Worm (Caenorhabditis elegans) whole organism, early embryonic: Measurements from ENCODE around the gene D1046.2.

Source experiments
- F13C5.2 ChIP-seq: sonication (generic microtip); optimal IDR thresholded peaks from 2 replicates; lab custom pipeline; 2017; ENCODE audit warnings: mild to moderate bottlenecking, missing genetic modification characterization, inconsistent platforms, missing compliant biosample characterization
- ama-1 ChIP-seq: fragments of 150-350 bp; optimal IDR thresholded peaks from 2 replicates; lab custom pipeline; 2014
- ceh-13 ChIP-seq: fragments of 200-800 bp; sonication (Bioruptor generic); optimal IDR thresholded peaks from 2 replicates; lab custom pipeline; 2018; ENCODE audit warnings: mild to moderate bottlenecking, missing genetic modification characterization, missing compliant biosample characterization
- ceh-36 ChIP-seq: sonication (generic microtip); optimal IDR thresholded peaks from 2 replicates; lab custom pipeline; 2016; ENCODE audit warnings: missing genetic modification characterization, inconsistent platforms, missing compliant biosample characterization
- flt-1 ChIP-seq: fragments of 200-800 bp; sonication (Bioruptor generic); IDR thresholded peaks from 2 replicates; pipeline ENCODE4 v1.3.6; 2022; ENCODE audit warnings: missing genetic modification characterization, missing compliant biosample characterization
- hmbx-1 ChIP-seq: sonication (generic microtip); optimal IDR thresholded peaks from 2 replicates; lab custom pipeline; 2016; ENCODE audit warnings: mild to moderate bottlenecking, missing genetic modification characterization, missing compliant biosample characterization
- pes-1 ChIP-seq: fragments of 200-800 bp; sonication (Bioruptor generic); IDR thresholded peaks from 2 replicates; pipeline ENCODE4 v1.3.6; 2022; ENCODE audit warnings: missing genetic modification reagents, missing genetic modification characterization, missing compliant biosample characterization
- scrt-1 ChIP-seq: fragments of 200-800 bp; sonication (Bioruptor generic); IDR thresholded peaks from 2 replicates; pipeline ENCODE4 v1.3.6; 2022; ENCODE audit warnings: missing genetic modification characterization, missing compliant biosample characterization
- sea-1 ChIP-seq: fragments of 200-800 bp; sonication (Bioruptor generic); conservative IDR thresholded peaks from 2 replicates; pipeline ENCODE4 v1.3.6; 2022; ENCODE audit warnings: missing genetic modification characterization, missing compliant biosample characterization
- tbx-11 ChIP-seq: fragments of 200-800 bp; sonication (Bioruptor generic); IDR thresholded peaks from 2 replicates; pipeline ENCODE4 v1.3.6; 2022; ENCODE audit warnings: missing genetic modification characterization, missing compliant biosample characterization
- tbx-37 ChIP-seq: fragments of 200-800 bp; sonication (Bioruptor generic); conservative IDR thresholded peaks from 2 replicates; pipeline ENCODE4 v1.3.6; 2022; ENCODE audit warnings: missing genetic modification reagents, missing genetic modification characterization, missing compliant biosample characterization

DNA sequence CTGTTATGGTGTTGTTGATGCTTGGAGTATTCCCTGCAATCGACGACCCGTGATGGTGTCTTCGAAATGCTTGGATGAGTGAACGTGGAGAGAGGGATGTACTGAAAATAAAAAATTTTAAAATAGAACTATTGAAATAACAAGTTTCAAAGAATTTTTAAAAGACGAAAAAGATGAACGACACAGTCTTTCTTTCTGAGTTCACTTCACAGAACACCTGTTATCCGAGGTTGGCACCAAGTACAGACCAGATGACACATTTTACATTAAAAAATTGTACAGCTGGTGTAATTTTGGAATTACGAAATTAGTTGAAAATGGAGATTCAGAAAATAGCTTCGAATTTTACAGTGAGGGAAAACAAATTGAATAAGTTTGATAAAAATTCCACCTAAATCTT, 7.1 kb downstream of the D1046.2 start, which contains the start of gene rap-1:
- TF ChIP-seq F13C5.2 (tag; lab: Kevin White, UChicago) = no peak
- no peak for TF ChIP-seq ama-1 (lab: Kevin White, UChicago)
- no peak for TF ChIP-seq tbx-37
- no peak for TF ChIP-seq tbx-11 (GFP tag; lab: Robert Waterston, UW)
- no peak for TF ChIP-seq hmbx-1
- no peak for TF ChIP-seq ceh-36 (tag; lab: Kevin White, UChicago)
- no peak for TF ChIP-seq sea-1
- TF ChIP-seq flt-1 (GFP tag; lab: Robert Waterston, UW) = no peak
- no peak for TF ChIP-seq scrt-1
- TF ChIP-seq ceh-13 (GFP tag; lab: Kevin White, UChicago) = no peak
- TF ChIP-seq pes-1 (GFP tag; lab: Robert Waterston, UW) = no peak
